Worm (Caenorhabditis elegans) whole organism, L4 larva: ENCODE results near the gene H25K10.1.

Experiments used
- Y5F2A.4 ChIP-seq: fragments of 200-800 bp; sonication (Bioruptor generic); optimal IDR thresholded peaks from 2 replicates; lab custom pipeline; 2018; ENCODE audit warnings: mild to moderate bottlenecking, missing genetic modification characterization, missing compliant biosample characterization
- aly-2 ChIP-seq: sonication (generic microtip); optimal IDR thresholded peaks from 2 replicates; lab custom pipeline; 2018; ENCODE audit warnings: missing biosample characterization, missing genetic modification characterization
- arid-1 ChIP-seq: fragments of 200-800 bp; sonication (Bioruptor generic); conservative IDR thresholded peaks from 2 replicates; pipeline ENCODE4 v1.3.6; 2022; ENCODE audit warnings: missing genetic modification reagents, missing genetic modification characterization, missing compliant biosample characterization
- ceh-20 ChIP-seq: fragments of 200-800 bp; sonication (Bioruptor generic); IDR thresholded peaks from 2 replicates; pipeline ENCODE4 v1.3.6; 2022; ENCODE audit warnings: missing genetic modification reagents, missing genetic modification characterization, missing compliant biosample characterization
- cey-2 ChIP-seq: sonication (generic microtip); optimal IDR thresholded peaks from 3 replicates; lab custom pipeline; 2017; ENCODE audit warnings: missing genetic modification characterization, mild to moderate bottlenecking, missing compliant biosample characterization, antibody characterized with exemption, borderline replicate concordance; ENCODE audit not compliant: insufficient read depth
- ctbp-1 ChIP-seq: fragments of 200-800 bp; sonication (Bioruptor generic); IDR thresholded peaks from 2 replicates; pipeline ENCODE4 v1.3.6; 2022; ENCODE audit warnings: missing genetic modification reagents, missing genetic modification characterization, missing compliant biosample characterization
- daf-16 ChIP-seq, 3 experiments: sonication (generic microtip); optimal IDR thresholded peaks; 2 replicates each; lab custom pipeline; 2016 to 2017; ENCODE audit warnings: missing genetic modification characterization in 3 of 3, missing genetic modification reagents in 3 of 3, mild to moderate bottlenecking in 2 of 3, missing compliant biosample characterization in 2 of 3, missing biosample characterization in 1 of 3, moderate library complexity in 1 of 3
- dve-1 ChIP-seq: sonication (generic microtip); optimal IDR thresholded peaks from 2 replicates; lab custom pipeline; 2017; ENCODE audit warnings: antibody characterized with exemption, mild to moderate bottlenecking, missing genetic modification characterization, missing compliant biosample characterization; ENCODE audit not compliant: insufficient read depth
- hif-1 ChIP-seq, 2 experiments: sonication (generic microtip); optimal IDR thresholded peaks; 2 replicates each; lab custom pipeline; 2016 to 2017; ENCODE audit warnings: missing compliant biosample characterization in 2 of 2, missing genetic modification characterization in 2 of 2, missing genetic modification reagents in 2 of 2, missing genotype in 2 of 2, mild to moderate bottlenecking in 1 of 2
- hlh-11 ChIP-seq: fragments of 200-800 bp; sonication (Bioruptor generic); optimal IDR thresholded peaks from 2 replicates; lab custom pipeline; 2018; ENCODE audit warnings: mild to moderate bottlenecking, missing genetic modification characterization, missing compliant biosample characterization
- lin-1 ChIP-seq: fragments of 200-800 bp; sonication (Bioruptor generic); IDR thresholded peaks from 2 replicates; pipeline ENCODE4 v1.3.6; 2022; ENCODE audit warnings: missing genetic modification reagents, missing genetic modification characterization, missing compliant biosample characterization
- lin-15B ChIP-seq: fragments of 150-350 bp; sonication (generic microtip); optimal IDR thresholded peaks from 3 replicates; lab custom pipeline; 2014; ENCODE audit warnings: missing biosample characterization, missing genetic modification characterization
- lir-3 ChIP-seq: sonication (generic microtip); optimal IDR thresholded peaks from 2 replicates; lab custom pipeline; 2016; ENCODE audit warnings: mild to moderate bottlenecking, missing genetic modification characterization, missing compliant biosample characterization
- lsy-2 ChIP-seq, 2 experiments: fragments of 150-350 bp in 1 of 2; sonication (generic microtip) in 1 of 2; optimal IDR thresholded peaks; 2 replicates each; lab custom pipeline; 2014 to 2017; ENCODE audit warnings: missing biosample characterization in 2 of 2, missing genetic modification characterization in 2 of 2
- madf-5 ChIP-seq, 2 experiments: fragments of 200-800 bp; sonication (Bioruptor generic); IDR thresholded peaks; 2 replicates each; pipeline ENCODE4 v1.3.6; 2022; ENCODE audit warnings: missing compliant biosample characterization in 2 of 2, missing genetic modification characterization in 2 of 2
- madf-9 ChIP-seq: fragments of 200-800 bp; sonication (Bioruptor generic); conservative IDR thresholded peaks from 2 replicates; pipeline ENCODE4 v1.3.6; 2022; ENCODE audit warnings: missing genetic modification reagents, missing genetic modification characterization, missing compliant biosample characterization
- nhr-10 ChIP-seq: fragments of 150-350 bp; optimal IDR thresholded peaks from 2 replicates; lab custom pipeline; 2014; ENCODE audit warnings: missing biosample characterization, missing genetic modification characterization
- nhr-111 ChIP-seq: fragments of 200-800 bp; sonication (Bioruptor generic); optimal IDR thresholded peaks from 2 replicates; lab custom pipeline; 2018; ENCODE audit warnings: mild to moderate bottlenecking, missing genetic modification characterization, missing compliant biosample characterization
- nhr-28 ChIP-seq: fragments of 150-350 bp; optimal IDR thresholded peaks from 2 replicates; lab custom pipeline; 2014; ENCODE audit warnings: missing biosample characterization, missing genetic modification characterization
- nhr-41 ChIP-seq: fragments of 200-800 bp; sonication (Bioruptor generic); IDR thresholded peaks from 2 replicates; pipeline ENCODE4 v1.3.6; 2022; ENCODE audit warnings: missing genetic modification reagents, missing genetic modification characterization, missing compliant biosample characterization
- nhr-42 ChIP-seq: fragments of 200-800 bp; sonication (Bioruptor generic); IDR thresholded peaks from 2 replicates; pipeline ENCODE4 v1.3.6; 2022; ENCODE audit warnings: missing genetic modification characterization, missing compliant biosample characterization
- nhr-48 ChIP-seq: sonication (generic microtip); optimal IDR thresholded peaks from 2 replicates; lab custom pipeline; 2016; ENCODE audit warnings: mild to moderate bottlenecking, missing genetic modification characterization, missing compliant biosample characterization
- nhr-76 ChIP-seq: fragments of 150-350 bp; optimal IDR thresholded peaks from 2 replicates; lab custom pipeline; 2014; ENCODE audit warnings: missing biosample characterization, missing genetic modification characterization
- nhr-77 ChIP-seq: fragments of 150-350 bp; optimal IDR thresholded peaks from 2 replicates; lab custom pipeline; 2014; ENCODE audit warnings: missing biosample characterization, missing genetic modification characterization
- saeg-2 ChIP-seq: fragments of 200-800 bp; sonication (Bioruptor generic); IDR thresholded peaks from 2 replicates; pipeline ENCODE4 v1.3.6; 2022; ENCODE audit warnings: missing genetic modification reagents, missing genetic modification characterization, missing compliant biosample characterization
- snpc-1.2 ChIP-seq: fragments of 200-800 bp; sonication (Bioruptor generic); IDR thresholded peaks from 2 replicates; pipeline ENCODE4 v1.3.6; 2022; ENCODE audit warnings: missing genetic modification reagents, missing genetic modification characterization, missing compliant biosample characterization
- tag-97 ChIP-seq: fragments of 200-800 bp; sonication (Bioruptor generic); IDR thresholded peaks from 2 replicates; pipeline ENCODE4 v1.3.6; 2022; ENCODE audit warnings: missing genetic modification characterization, missing compliant biosample characterization
- unc-130 ChIP-seq: sonication (generic microtip); optimal IDR thresholded peaks from 2 replicates; lab custom pipeline; 2016; ENCODE audit warnings: missing genetic modification reagents, missing genetic modification characterization, missing compliant biosample characterization
- unc-39 ChIP-seq: sonication (generic microtip); optimal IDR thresholded peaks from 2 replicates; lab custom pipeline; 2017; ENCODE audit warnings: missing biosample characterization, missing genetic modification characterization
- unc-62 ChIP-seq, 3 experiments: fragments of 150-350 bp in 1 of 3; sonication (generic microtip); optimal IDR thresholded peaks in 2 of 3; peaks in 1 of 3; 1 replicate in 1 of 3; 2 replicates in 2 of 3; lab custom pipeline; 2014 to 2017; ENCODE audit warnings: missing biosample characterization in 3 of 3, missing genetic modification characterization in 3 of 3, missing genetic modification reagents in 3 of 3, missing genotype in 1 of 3
- zfp-2 ChIP-seq: sonication (generic microtip); optimal IDR thresholded peaks from 2 replicates; lab custom pipeline; 2016; ENCODE audit warnings: mild to moderate bottlenecking, missing genetic modification characterization, missing compliant biosample characterization

The H25K10.1 gene

ce11 chrIV:16225747-16226146, 23.6 kb downstream of the H25K10.1 start, which contains the start of gene H25K10.4:
TSS of gene H25K10.4 (plus strand) at chrIV:16226047.
- TF ChIP-seq aly-2 (tag; lab: Kevin White, UChicago) (no peak), ceh-20 (GFP tag; lab: Robert Waterston, UW) (no peak), nhr-48 (no peak), lsy-2 (tag; optimal IDR thresholded peaks at IDR 0.05; lab: Kevin White, UChicago) (no peak), nhr-10 (no peak)

DNA sequence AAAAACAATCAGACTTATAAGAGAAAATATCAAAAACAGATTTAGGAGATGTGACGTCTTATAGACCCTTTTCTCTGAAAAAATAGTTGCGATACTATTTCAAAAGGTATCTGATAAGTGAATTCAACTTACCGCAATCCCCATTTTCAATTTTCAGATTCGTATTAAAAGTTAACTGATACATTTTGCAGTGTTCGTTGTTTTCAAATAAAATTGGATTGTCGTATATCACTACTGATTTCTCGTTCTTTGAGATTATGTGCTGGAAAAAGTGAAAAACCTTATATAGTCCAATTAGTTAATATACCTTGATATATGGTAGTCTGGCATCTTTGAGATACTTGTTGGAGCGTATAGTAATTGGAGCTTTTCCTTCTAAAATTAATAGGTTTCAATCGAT, 28.3 kb downstream of the H25K10.1 start:
- TF ChIP-seq unc-62 (GFP tag; optimal IDR thresholded peaks at IDR 0.05 in 1 of 2; lab: Kevin White, UChicago) = peak in 1 of 2 experiments; percentile 90
- TF ChIP-seq unc-62 (tag; optimal IDR thresholded peaks at IDR 0.05; lab: Kevin White, UChicago) = no peak
- no peak for TF ChIP-seq hlh-11

ce11 chrIV:16233028-16233427, 30.9 kb downstream of the H25K10.1 start, which contains the start of the genes hpa-1 and irld-39:
TSS of gene hpa-1 (minus strand) at chrIV:16233128.
TSS of gene irld-39 (plus strand) at chrIV:16233148.
- no peak for TF ChIP-seq unc-39 (tag; lab: Kevin White, UChicago)
- no peak for TF ChIP-seq tag-97 (GFP tag; lab: Robert Waterston, UW)
- TF ChIP-seq madf-5 (GFP tag; IDR thresholded peaks at IDR 0.05; lab: Robert Waterston, UW) = no peak
- no peak for TF ChIP-seq daf-16 (GFP tag; optimal IDR thresholded peaks at IDR 0.05; lab: Kevin White, UChicago)
- TF ChIP-seq daf-16 (tag; optimal IDR thresholded peaks at IDR 0.05; lab: Kevin White, UChicago) = no peak
- TF ChIP-seq lin-1 = no peak
- TF ChIP-seq dve-1 (tag; lab: Kevin White, UChicago) = no peak
- no peak for TF ChIP-seq Y5F2A.4 (GFP tag; lab: Kevin White, UChicago)
- no peak for TF ChIP-seq zfp-2 (tag; lab: Kevin White, UChicago)
- no peak for TF ChIP-seq saeg-2
- no peak for TF ChIP-seq nhr-41 (GFP tag; lab: Robert Waterston, UW)
- no peak for TF ChIP-seq lir-3 (tag; lab: Kevin White, UChicago)
- TF ChIP-seq ctbp-1 (GFP tag; lab: Robert Waterston, UW) = no peak
- TF ChIP-seq nhr-42 (GFP tag; lab: Robert Waterston, UW) = no peak
- TF ChIP-seq lin-15B = no peak
- no peak for TF ChIP-seq unc-130 (GFP tag; lab: Kevin White, UChicago)
- no peak for TF ChIP-seq arid-1 (GFP tag; lab: Robert Waterston, UW)

- TF ChIP-seq snpc-1.2 (GFP tag; lab: Robert Waterston, UW) = peak; percentile 64
- TF ChIP-seq nhr-111 (GFP tag; lab: Kevin White, UChicago) = no peak
- no peak for TF ChIP-seq unc-62 (GFP tag; optimal IDR thresholded peaks at IDR 0.05 in 1 of 2; lab: Kevin White, UChicago)
- TF ChIP-seq unc-62 (tag; optimal IDR thresholded peaks at IDR 0.05; lab: Kevin White, UChicago) = no peak
Measured at ce11 chrIV:16236827-16237226, 34.7 kb downstream of the H25K10.1 start.

ce11 chrIV:16238555-16238954, 36.4 kb downstream of the H25K10.1 start, which contains the start of gene srw-61:
TSS of gene srw-61 (minus strand) at chrIV:16238655.
- TF ChIP-seq hif-1 (tag; optimal IDR thresholded peaks at IDR 0.05; lab: Kevin White, UChicago) (no peak), tag-97 (GFP tag; lab: Robert Waterston, UW) (no peak), nhr-28 (tag; lab: Kevin White, UChicago) (no peak), nhr-77 (no peak), cey-2 (tag; lab: Kevin White, UChicago) (no peak), nhr-10 (no peak), madf-9 (GFP tag; lab: Robert Waterston, UW) (no peak), nhr-76 (tag; lab: Kevin White, UChicago) (no peak), nhr-48 (no peak)
- TF ChIP-seq, all 104 proteins: peak for 0
